Fruit fly (Drosophila melanogaster) whole organism, embryonic: ENCODE data around the gene CG9117.

Experiments used
- Antp ChIP-seq: fragments of 200-800 bp; sonication (Bioruptor generic); optimal IDR thresholded peaks from 3 replicates; lab custom pipeline; 2016; ENCODE audit warnings: missing biosample characterization, missing genetic modification characterization
- Bdp1 ChIP-seq: fragments of 200-800 bp; sonication (Bioruptor generic); optimal IDR thresholded peaks from 3 replicates; lab custom pipeline; 2016; ENCODE audit warnings: missing biosample characterization, missing genetic modification characterization
- Blimp-1 ChIP-seq: fragments of 200-800 bp; sonication (Bioruptor generic); optimal IDR thresholded peaks from 3 replicates; lab custom pipeline; 2018; ENCODE audit warnings: missing biosample characterization, missing genetic modification characterization, mild to moderate bottlenecking, moderate library complexity, missing genetic modification reagents
- CG10565 ChIP-seq: fragments of 200-800 bp; sonication (Bioruptor generic); optimal IDR thresholded peaks from 3 replicates; lab custom pipeline; 2016; ENCODE audit warnings: missing biosample characterization, mild to moderate bottlenecking, missing genetic modification characterization
- CG12236 ChIP-seq: fragments of 200-800 bp; sonication (Bioruptor generic); optimal IDR thresholded peaks from 2 replicates; lab custom pipeline; 2016; ENCODE audit warnings: missing biosample characterization, missing genetic modification characterization
- CG12769 ChIP-seq: fragments of 200-800 bp; sonication (Bioruptor generic); optimal IDR thresholded peaks from 2 replicates; lab custom pipeline; 2019; ENCODE audit warnings: missing biosample characterization, mild to moderate bottlenecking, missing genetic modification characterization, moderate library complexity
- CG13775 ChIP-seq: fragments of 200-800 bp; sonication (Bioruptor generic); optimal IDR thresholded peaks from 3 replicates; lab custom pipeline; 2017; ENCODE audit warnings: missing biosample characterization, mild to moderate bottlenecking, missing genetic modification characterization
- CG15269 ChIP-seq: fragments of 200-800 bp; sonication (Bioruptor generic); optimal IDR thresholded peaks from 2 replicates; lab custom pipeline; 2018; ENCODE audit warnings: missing biosample characterization, mild to moderate bottlenecking, missing genetic modification characterization, moderate library complexity
- CG1647 ChIP-seq: fragments of 200-800 bp; sonication (Bioruptor generic); optimal IDR thresholded peaks from 3 replicates; lab custom pipeline; 2016; ENCODE audit warnings: missing biosample characterization, missing genetic modification characterization
- CG16863 ChIP-seq: fragments of 200-800 bp; sonication (Bioruptor generic); optimal IDR thresholded peaks from 3 replicates; lab custom pipeline; 2016; ENCODE audit warnings: missing biosample characterization, missing genetic modification characterization
- CG17186 ChIP-seq: fragments of 200-800 bp; sonication (Bioruptor generic); optimal IDR thresholded peaks from 3 replicates; lab custom pipeline; 2017; ENCODE audit warnings: missing biosample characterization, missing genetic modification reagents, missing genetic modification characterization
- CG18599 ChIP-seq: fragments of 200-800 bp; sonication (Bioruptor generic); optimal IDR thresholded peaks from 3 replicates; lab custom pipeline; 2017; ENCODE audit warnings: missing biosample characterization, missing genetic modification characterization, mild to moderate bottlenecking, moderate library complexity, missing genetic modification reagents
- CG18764 ChIP-seq: fragments of 200-800 bp; sonication (Bioruptor generic); optimal IDR thresholded peaks from 3 replicates; lab custom pipeline; 2016; ENCODE audit warnings: missing biosample characterization, missing genetic modification characterization
- CG3065 ChIP-seq: fragments of 200-800 bp; sonication (Bioruptor generic); optimal IDR thresholded peaks from 2 replicates; lab custom pipeline; 2016; ENCODE audit warnings: missing biosample characterization, missing genetic modification characterization
- CG4282 ChIP-seq: fragments of 200-800 bp; sonication (Bioruptor generic); optimal IDR thresholded peaks from 2 replicates; lab custom pipeline; 2016; ENCODE audit warnings: missing biosample characterization, missing genetic modification characterization
- CG4617 ChIP-seq: fragments of 200-800 bp; sonication (Bioruptor generic); optimal IDR thresholded peaks from 3 replicates; lab custom pipeline; 2016; ENCODE audit warnings: missing biosample characterization, missing genetic modification characterization, borderline replicate concordance
- CG4707 ChIP-seq: fragments of 200-800 bp; sonication (Bioruptor generic); optimal IDR thresholded peaks from 2 replicates; lab custom pipeline; 2018; ENCODE audit warnings: missing biosample characterization, mild to moderate bottlenecking, missing genetic modification characterization, moderate library complexity
- CG6683 ChIP-seq: fragments of 200-800 bp; sonication (Bioruptor generic); optimal IDR thresholded peaks from 2 replicates; lab custom pipeline; 2017; ENCODE audit warnings: missing biosample characterization, mild to moderate bottlenecking, missing genetic modification characterization, missing genetic modification reagents
- CG8281 ChIP-seq: fragments of 200-800 bp; sonication (Bioruptor generic); optimal IDR thresholded peaks from 2 replicates; lab custom pipeline; 2018; ENCODE audit warnings: missing biosample characterization, mild to moderate bottlenecking, missing genetic modification characterization, moderate library complexity
- CG8290 ChIP-seq, 3 experiments: fragments of 200-800 bp; sonication (Bioruptor generic); optimal IDR thresholded peaks; 2 replicates each; lab custom pipeline; 2016 to 2019; ENCODE audit warnings: missing biosample characterization in 3 of 3, missing genetic modification characterization in 3 of 3, mild to moderate bottlenecking in 2 of 3, moderate library complexity in 1 of 3
- CG8765 ChIP-seq: fragments of 200-800 bp; sonication (Bioruptor generic); IDR thresholded peaks from 2 replicates; pipeline ENCODE4 v1.3.6; 2022; ENCODE audit warnings: missing biosample characterization, missing genetic modification characterization
- CrebB ChIP-seq: fragments of 200-800 bp; sonication (Bioruptor generic); optimal IDR thresholded peaks from 3 replicates; lab custom pipeline; 2018; ENCODE audit warnings: missing biosample characterization, mild to moderate bottlenecking, missing genetic modification characterization
- Dll ChIP-seq: fragments of 200-800 bp; sonication (Bioruptor generic); IDR thresholded peaks from 4 replicates; pipeline ENCODE4 v1.3.6; 2022; ENCODE audit warnings: missing biosample characterization, missing genetic modification characterization; ENCODE audit not compliant: partially characterized antibody
- Hmx ChIP-seq: fragments of 200-800 bp; sonication (Bioruptor generic); optimal IDR thresholded peaks from 2 replicates; lab custom pipeline; 2016; ENCODE audit warnings: missing biosample characterization, missing genetic modification characterization
- PHDP ChIP-seq: fragments of 200-800 bp; sonication (Bioruptor generic); optimal IDR thresholded peaks from 3 replicates; lab custom pipeline; 2018; ENCODE audit warnings: missing biosample characterization, mild to moderate bottlenecking, missing genetic modification characterization, moderate library complexity
- Usf ChIP-seq: fragments of 200-800 bp; sonication (Bioruptor generic); optimal IDR thresholded peaks from 2 replicates; lab custom pipeline; 2017; ENCODE audit warnings: missing genotype, missing biosample characterization, missing genetic modification characterization
- ara ChIP-seq: fragments of 200-800 bp; sonication (Bioruptor generic); IDR thresholded peaks from 2 replicates; pipeline ENCODE4 v1.3.6; 2022; ENCODE audit warnings: missing biosample characterization, missing genetic modification characterization
- ase ChIP-seq: fragments of 200-800 bp; sonication (Bioruptor generic); IDR thresholded peaks from 3 replicates; pipeline ENCODE4 v1.3.6; 2022; ENCODE audit warnings: missing biosample characterization, missing genetic modification characterization
- ash1 ChIP-seq: fragments of 200-800 bp; sonication (Bioruptor generic); optimal IDR thresholded peaks from 2 replicates; lab custom pipeline; 2018; ENCODE audit warnings: missing biosample characterization, mild to moderate bottlenecking, missing genetic modification characterization
- bsh ChIP-seq, 2 experiments: fragments of 200-800 bp; sonication (Bioruptor generic); optimal IDR thresholded peaks; 2 replicates each; lab custom pipeline; 2017 to 2018; ENCODE audit warnings: mild to moderate bottlenecking in 2 of 2, missing biosample characterization in 2 of 2, missing genetic modification characterization in 2 of 2, moderate library complexity in 1 of 2
- cwo ChIP-seq: fragments of 200-800 bp; sonication (Bioruptor generic); optimal IDR thresholded peaks from 3 replicates; lab custom pipeline; 2017; ENCODE audit warnings: missing biosample characterization, missing genetic modification characterization, mild to moderate bottlenecking, moderate library complexity, missing genetic modification reagents
- da ChIP-seq: fragments of 200-800 bp; sonication (Bioruptor generic); optimal IDR thresholded peaks from 2 replicates; lab custom pipeline; 2016; ENCODE audit warnings: missing biosample characterization, missing genetic modification characterization
- danr ChIP-seq: fragments of 200-800 bp; sonication (Bioruptor generic); IDR thresholded peaks from 2 replicates; pipeline ENCODE4 v1.3.6; 2022; ENCODE audit warnings: missing biosample characterization, missing genetic modification characterization
- dm ChIP-seq: fragments of 200-800 bp; sonication (Bioruptor generic); optimal IDR thresholded peaks from 3 replicates; lab custom pipeline; 2016; ENCODE audit warnings: missing biosample characterization, missing genetic modification characterization
- dmrt11E ChIP-seq: fragments of 200-800 bp; sonication (Bioruptor generic); optimal IDR thresholded peaks from 3 replicates; lab custom pipeline; 2018; ENCODE audit warnings: missing biosample characterization, mild to moderate bottlenecking, missing genetic modification characterization, moderate library complexity
- emc ChIP-seq: fragments of 200-800 bp; sonication (Bioruptor generic); optimal IDR thresholded peaks from 2 replicates; lab custom pipeline; 2016; ENCODE audit warnings: missing biosample characterization, missing genetic modification characterization
- eve ChIP-seq, 2 experiments: fragments of >200 bp; optimal IDR thresholded peaks; 2 replicates each; lab custom pipeline; 2017; ENCODE audit warnings: missing biosample characterization in 2 of 2, missing genetic modification characterization in 2 of 2
- fd102C ChIP-seq: fragments of 200-800 bp; sonication (Bioruptor generic); optimal IDR thresholded peaks from 2 replicates; lab custom pipeline; 2018; ENCODE audit warnings: missing biosample characterization, mild to moderate bottlenecking, missing genetic modification characterization, moderate library complexity
- ftz-f1 ChIP-seq: fragments of 200-800 bp; sonication (Bioruptor generic); optimal IDR thresholded peaks from 2 replicates; lab custom pipeline; 2016; ENCODE audit warnings: missing biosample characterization, missing genetic modification characterization
- gsb-n ChIP-seq: fragments of 200-800 bp; sonication (Bioruptor generic); optimal IDR thresholded peaks from 3 replicates; lab custom pipeline; 2018; ENCODE audit warnings: missing biosample characterization, mild to moderate bottlenecking, missing genetic modification characterization
- h ChIP-seq: fragments of >200 bp; optimal IDR thresholded peaks from 2 replicates; lab custom pipeline; 2017
- lilli ChIP-seq: fragments of 200-800 bp; sonication (Bioruptor generic); optimal IDR thresholded peaks from 3 replicates; lab custom pipeline; 2016; ENCODE audit warnings: missing biosample characterization, missing genetic modification characterization
- maf-S ChIP-seq: fragments of 200-800 bp; sonication (Bioruptor generic); optimal IDR thresholded peaks from 2 replicates; lab custom pipeline; 2016; ENCODE audit warnings: missing biosample characterization, missing genetic modification characterization
- nmo ChIP-seq: fragments of 200-800 bp; sonication (Bioruptor generic); optimal IDR thresholded peaks from 2 replicates; lab custom pipeline; 2018; ENCODE audit warnings: missing biosample characterization, mild to moderate bottlenecking, missing genetic modification characterization, moderate library complexity
- org-1 ChIP-seq: fragments of 200-800 bp; sonication (Bioruptor generic); optimal IDR thresholded peaks from 2 replicates; lab custom pipeline; 2017; ENCODE audit warnings: missing biosample characterization, missing genetic modification characterization
- sna ChIP-seq: fragments of 200-800 bp; sonication (Bioruptor generic); IDR thresholded peaks from 2 replicates; pipeline ENCODE4 v1.3.6; 2022; ENCODE audit warnings: missing biosample characterization, missing genetic modification characterization; ENCODE audit not compliant: partially characterized antibody
- unpg ChIP-seq: fragments of 200-800 bp; sonication (Bioruptor generic); optimal IDR thresholded peaks from 3 replicates; lab custom pipeline; 2018; ENCODE audit warnings: missing biosample characterization, mild to moderate bottlenecking, missing genetic modification characterization, moderate library complexity
- vnd ChIP-seq: fragments of 200-800 bp; sonication (Bioruptor generic); IDR thresholded peaks from 3 replicates; pipeline ENCODE4 v1.3.6; 2022; ENCODE audit warnings: missing biosample characterization, missing genetic modification characterization; ENCODE audit not compliant: partially characterized antibody
- vvl ChIP-seq: fragments of 200-800 bp; sonication (Bioruptor generic); IDR thresholded peaks from 2 replicates; pipeline ENCODE4 v1.3.6; 2022; ENCODE audit warnings: missing biosample characterization, missing genetic modification characterization
- z ChIP-seq: fragments of 200-800 bp; sonication (Bioruptor generic); IDR thresholded peaks from 3 replicates; pipeline ENCODE4 v1.3.6; 2022; ENCODE audit warnings: missing biosample characterization, missing genetic modification characterization

The CG9117 gene

dm6 chr2L:6070656-6071231 is 33.0 kb upstream of the CG9117 start, which contains the start of the genes CG9154 and Kr-h2 (continued):
- TF ChIP-seq CG15269 (tag; lab: Kevin White, UChicago), result peak; percentile 33
- TF ChIP-seq Dll (GFP tag; lab: Robert Waterston, UW), result peak; percentile 66; the same call in 2 of the 4 replicates
- no peak for TF ChIP-seq maf-S (GFP tag; lab: Kevin White, UChicago)
- no peak for TF ChIP-seq fd102C
- no peak for TF ChIP-seq CG12236
- peak; percentile 11 for TF ChIP-seq dmrt11E
- no peak for TF ChIP-seq ftz-f1
- TF ChIP-seq dm (GFP tag; lab: Kevin White, UChicago), result peak; percentile 26
- no peak for TF ChIP-seq CG10565 (GFP tag; lab: Kevin White, UChicago)
- peak; percentile 32 for TF ChIP-seq Antp
- no peak for TF ChIP-seq Hmx (GFP tag; lab: Kevin White, UChicago)
- TF ChIP-seq vnd (GFP tag; lab: Robert Waterston, UW), result peak; percentile 68
- no peak for TF ChIP-seq CG18764 (GFP tag; lab: Kevin White, UChicago)
- TF ChIP-seq nmo (GFP tag; lab: Kevin White, UChicago), result peak; percentile 61
- no peak for TF ChIP-seq Bdp1 (GFP tag; lab: Kevin White, UChicago)
- peak in 1 of 2 experiments; percentile 17 for TF ChIP-seq bsh (GFP tag; optimal IDR thresholded peaks at IDR 0.05; lab: Kevin White, UChicago)
- TF ChIP-seq CG12769 (tag; lab: Kevin White, UChicago), result peak; percentile 5
- no peak for TF ChIP-seq CG1647 (GFP tag; lab: Kevin White, UChicago)
- peak; percentile 58 for TF ChIP-seq CG18599 (GFP tag; lab: Kevin White, UChicago)
- no peak for TF ChIP-seq CG4707 (GFP tag; lab: Kevin White, UChicago)
- TF ChIP-seq lilli (GFP tag; lab: Kevin White, UChicago), result peak; percentile 36
- no peak for TF ChIP-seq da (GFP tag; lab: Kevin White, UChicago)
- TF ChIP-seq CG8290 (GFP tag; optimal IDR thresholded peaks at IDR 0.05; lab: Kevin White, UChicago), result no peak
- peak in 1 of 2 experiments; percentile 48 for TF ChIP-seq CG8290 (tag; optimal IDR thresholded peaks at IDR 0.05; lab: Kevin White, UChicago)
- TF ChIP-seq danr (GFP tag; lab: Robert Waterston, UW), result no peak
- TF ChIP-seq CG6683 (GFP tag; lab: Kevin White, UChicago), result no peak
- no peak for TF ChIP-seq eve (GFP tag; optimal IDR thresholded peaks at IDR 0.05; lab: Kevin White, UChicago)
- TF ChIP-seq CrebB (tag; lab: Kevin White, UChicago), result no peak
- TF ChIP-seq org-1, result no peak
- no peak for TF ChIP-seq CG3065 (GFP tag; lab: Kevin White, UChicago)
- TF ChIP-seq Blimp-1, result peak; percentile 0
- no peak for TF ChIP-seq h (lab: Kevin White, UChicago)
- TF ChIP-seq sna (GFP tag; lab: Robert Waterston, UW), result no peak
- peak; percentile 3 for TF ChIP-seq Usf (GFP tag; lab: Kevin White, UChicago)
- TF ChIP-seq CG16863, result no peak
- peak; percentile 31 for TF ChIP-seq cwo (GFP tag; lab: Kevin White, UChicago)
- TF ChIP-seq CG8281 (tag; lab: Kevin White, UChicago), result no peak
- no peak for TF ChIP-seq emc (GFP tag; lab: Kevin White, UChicago)
- no peak for TF ChIP-seq gsb-n
- no peak for TF ChIP-seq ash1 (GFP tag; lab: Kevin White, UChicago)
- TF ChIP-seq CG17186 (GFP tag; lab: Kevin White, UChicago), result peak; percentile 42
- no peak for TF ChIP-seq z (GFP tag; lab: Robert Waterston, UW)
- no peak for TF ChIP-seq ase (GFP tag; lab: Robert Waterston, UW)
- peak; percentile 1 for TF ChIP-seq unpg (GFP tag; lab: Kevin White, UChicago)
- TF ChIP-seq CG8765, result no peak; the same call in 1 of the 2 replicates
- TF ChIP-seq vvl (GFP tag; lab: Robert Waterston, UW), result peak; percentile 47; the same call in 1 of the 2 replicates
- TF ChIP-seq CG4617 (GFP tag; lab: Kevin White, UChicago), result peak; percentile 79
- TF ChIP-seq CG4282 (GFP tag; lab: Kevin White, UChicago), result no peak
- TF ChIP-seq CG13775 (GFP tag; lab: Kevin White, UChicago), result peak; percentile 51
- no peak for TF ChIP-seq ara
- TF ChIP-seq PHDP, result peak; percentile 29
